Worm (Caenorhabditis elegans) whole organism, midembryonic: ENCODE results near the gene C18A11.4.

Source experiments
- T22C8.4 ChIP-seq: fragments of 200-800 bp; sonication (Bioruptor generic); IDR thresholded peaks from 2 replicates; pipeline ENCODE4 v1.3.6; 2022; ENCODE audit warnings: missing genetic modification characterization, missing compliant biosample characterization
- cog-1 ChIP-seq: sonication (generic microtip); optimal IDR thresholded peaks from 2 replicates; lab custom pipeline; 2016; ENCODE audit warnings: missing genetic modification characterization, missing compliant biosample characterization
- flt-1 ChIP-seq: fragments of 200-800 bp; sonication (Bioruptor generic); IDR thresholded peaks from 2 replicates; pipeline ENCODE4 v1.3.6; 2022; ENCODE audit warnings: missing genetic modification characterization, missing compliant biosample characterization
- klf-2 ChIP-seq: fragments of 200-800 bp; sonication (Bioruptor generic); conservative IDR thresholded peaks from 2 replicates; pipeline ENCODE4 v1.3.6; 2022; ENCODE audit warnings: missing genetic modification reagents, missing genetic modification characterization, missing compliant biosample characterization
- ref-1 ChIP-seq: fragments of 200-800 bp; sonication (Bioruptor generic); conservative IDR thresholded peaks from 2 replicates; pipeline ENCODE4 v1.3.6; 2022; ENCODE audit warnings: missing genetic modification reagents, missing genetic modification characterization, missing compliant biosample characterization
- tab-1 ChIP-seq: fragments of 200-800 bp; sonication (Bioruptor generic); IDR thresholded peaks from 2 replicates; pipeline ENCODE4 v1.3.6; 2022; ENCODE audit warnings: missing genetic modification characterization, missing compliant biosample characterization
- ztf-23 ChIP-seq: fragments of 200-800 bp; sonication (Bioruptor generic); IDR thresholded peaks from 2 replicates; pipeline ENCODE4 v1.3.6; 2022; ENCODE audit warnings: missing genetic modification reagents, missing genetic modification characterization, missing compliant biosample characterization
- ztf-29 ChIP-seq: fragments of 200-800 bp; sonication (Bioruptor generic); IDR thresholded peaks from 2 replicates; pipeline ENCODE4 v1.3.6; 2022; ENCODE audit warnings: missing genetic modification reagents, missing genetic modification characterization, missing compliant biosample characterization

DNA sequence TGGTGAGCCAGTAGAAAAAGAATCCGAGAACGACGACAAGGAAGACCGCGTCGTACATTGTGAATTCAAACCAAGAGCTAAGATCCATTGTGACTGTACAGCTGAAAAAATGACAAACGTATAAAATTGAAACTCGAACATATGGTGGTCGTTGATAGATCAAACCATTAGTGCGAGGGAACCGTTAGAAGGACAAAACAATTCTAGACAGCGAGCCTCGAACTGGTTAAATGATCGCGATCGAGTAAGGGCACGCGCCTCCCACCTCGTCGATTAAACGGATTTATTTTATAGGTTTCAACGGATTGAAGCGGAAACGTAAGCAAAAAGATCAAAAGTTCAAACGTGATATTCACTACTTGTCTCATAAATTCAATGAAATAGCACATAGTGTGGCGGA lies 43.2 kb downstream of the C18A11.4 start, which contains the start of gene vem-1:
- TF ChIP-seq cog-1 (tag; lab: Kevin White, UChicago) (no peak), T22C8.4 (GFP tag; lab: Robert Waterston, UW) (no peak), ztf-23 (GFP tag; lab: Robert Waterston, UW) (no peak), tab-1 (GFP tag; lab: Robert Waterston, UW) (no peak), ref-1 (GFP tag; lab: Robert Waterston, UW) (no peak), klf-2 (no peak), flt-1 (no peak), ztf-29 (GFP tag; lab: Robert Waterston, UW) (no peak)
